Worm (Caenorhabditis elegans) whole organism, L3 larva: ENCODE data around the gene fipr-3.

Source experiments
- ZK546.5 ChIP-seq: sonication (generic microtip); optimal IDR thresholded peaks from 2 replicates; lab custom pipeline; 2017; ENCODE audit warnings: missing biosample characterization, missing genetic modification characterization
- ama-1 ChIP-seq: fragments of 150-350 bp; optimal IDR thresholded peaks from 2 replicates; lab custom pipeline; 2018
- ceh-16 ChIP-seq: sonication (generic microtip); optimal IDR thresholded peaks from 2 replicates; lab custom pipeline; 2017; ENCODE audit warnings: missing biosample characterization, missing genetic modification characterization
- ceh-28 ChIP-seq: fragments of 150-350 bp; optimal IDR thresholded peaks from 2 replicates; lab custom pipeline; 2014; ENCODE audit warnings: missing biosample characterization, missing genetic modification reagents, missing genetic modification characterization
- ceh-82 ChIP-seq: fragments of 150-350 bp; optimal IDR thresholded peaks from 2 replicates; lab custom pipeline; 2014; ENCODE audit warnings: missing biosample characterization, missing genetic modification characterization
- ceh-9 ChIP-seq: sonication (generic microtip); optimal IDR thresholded peaks from 2 replicates; lab custom pipeline; 2018; ENCODE audit warnings: missing biosample characterization, missing genetic modification characterization
- daf-12 ChIP-seq: fragments of 150-350 bp; optimal IDR thresholded peaks from 2 replicates; lab custom pipeline; 2014; ENCODE audit warnings: missing biosample characterization, missing genetic modification reagents, missing genetic modification characterization
- egl-27 ChIP-seq: sonication (generic microtip); optimal IDR thresholded peaks from 4 replicates; lab custom pipeline; 2017; ENCODE audit warnings: missing biosample characterization, missing genetic modification reagents, missing genetic modification characterization
- egl-5 ChIP-seq: fragments of 150-350 bp; optimal IDR thresholded peaks from 2 replicates; lab custom pipeline; 2017; ENCODE audit warnings: missing biosample characterization, missing genetic modification reagents, missing genetic modification characterization, inconsistent platforms
- elt-1 ChIP-seq: fragments of 150-350 bp; optimal IDR thresholded peaks from 2 replicates; lab custom pipeline; 2014; ENCODE audit warnings: missing biosample characterization, missing genetic modification characterization
- elt-2 ChIP-seq: sonication (generic microtip); optimal IDR thresholded peaks from 2 replicates; lab custom pipeline; 2016; ENCODE audit warnings: missing genetic modification reagents, mild to moderate bottlenecking, missing genetic modification characterization, missing compliant biosample characterization
- elt-3 ChIP-seq, 3 experiments: fragments of 150-350 bp in 1 of 3; sonication (generic microtip) in 2 of 3; optimal IDR thresholded peaks; 2 replicates in 2 of 3; 4 replicates in 1 of 3; lab custom pipeline; 2014 to 2017; ENCODE audit warnings: missing biosample characterization in 3 of 3, missing genetic modification characterization in 3 of 3
- eor-1 ChIP-seq, 2 experiments: fragments of 150-350 bp; optimal IDR thresholded peaks; 2 replicates each; lab custom pipeline; 2014 to 2018; ENCODE audit warnings: missing biosample characterization in 2 of 2, missing genetic modification characterization in 2 of 2
- hmg-11 ChIP-seq: sonication (generic microtip); optimal IDR thresholded peaks from 2 replicates; lab custom pipeline; 2016; ENCODE audit warnings: missing genetic modification characterization, missing compliant biosample characterization
- jun-1 ChIP-seq: fragments of 150-350 bp; optimal IDR thresholded peaks from 2 replicates; lab custom pipeline; 2014; ENCODE audit warnings: missing biosample characterization, missing genetic modification reagents, missing genetic modification characterization
- lin-15B ChIP-seq: fragments of 150-350 bp; optimal IDR thresholded peaks from 2 replicates; lab custom pipeline; 2014; ENCODE audit warnings: missing biosample characterization, missing genetic modification characterization
- lsy-12 ChIP-seq: sonication (generic microtip); optimal IDR thresholded peaks from 2 replicates; lab custom pipeline; 2016; ENCODE audit warnings: mild to moderate bottlenecking, missing genetic modification characterization, missing compliant biosample characterization
- mml-1 ChIP-seq: fragments of 150-350 bp; sonication (generic microtip); optimal IDR thresholded peaks from 3 replicates; lab custom pipeline; 2014; ENCODE audit warnings: missing biosample characterization, missing genetic modification characterization
- nfya-1 ChIP-seq: sonication (generic microtip); optimal IDR thresholded peaks from 2 replicates; lab custom pipeline; 2017; ENCODE audit warnings: missing genetic modification characterization, mild to moderate bottlenecking, missing compliant biosample characterization, antibody characterized with exemption, moderate library complexity; ENCODE audit not compliant: insufficient read depth
- nhr-11 ChIP-seq: fragments of 150-350 bp; optimal IDR thresholded peaks from 2 replicates; lab custom pipeline; 2014; ENCODE audit warnings: missing biosample characterization, missing genetic modification characterization
- nhr-12 ChIP-seq: fragments of 150-350 bp; optimal IDR thresholded peaks from 2 replicates; lab custom pipeline; 2014; ENCODE audit warnings: missing biosample characterization, missing genetic modification characterization
- nhr-237 ChIP-seq: fragments of 150-350 bp; optimal IDR thresholded peaks from 2 replicates; lab custom pipeline; 2014; ENCODE audit warnings: missing biosample characterization, missing genetic modification characterization
- nhr-25 ChIP-seq: sonication (generic microtip); optimal IDR thresholded peaks from 2 replicates; lab custom pipeline; 2017; ENCODE audit warnings: missing biosample characterization, missing genetic modification characterization
- nhr-43 ChIP-seq: sonication (generic microtip); optimal IDR thresholded peaks from 2 replicates; lab custom pipeline; 2016; ENCODE audit warnings: mild to moderate bottlenecking, missing genetic modification characterization, missing compliant biosample characterization; ENCODE audit not compliant: poor library complexity, severe bottlenecking
- pha-4 ChIP-seq: fragments of 150-350 bp; optimal IDR thresholded peaks from 2 replicates; lab custom pipeline; 2014; ENCODE audit warnings: missing biosample characterization, missing genetic modification reagents, missing genetic modification characterization
- sea-2 ChIP-seq: fragments of 150-350 bp; sonication (generic microtip); optimal IDR thresholded peaks from 4 replicates; lab custom pipeline; 2014; ENCODE audit warnings: missing biosample characterization, missing genetic modification reagents, missing genetic modification characterization
- skn-1 ChIP-seq: fragments of 150-350 bp; optimal IDR thresholded peaks from 2 replicates; lab custom pipeline; 2014; ENCODE audit warnings: missing biosample characterization, missing genetic modification characterization
- snpc-4 ChIP-seq: fragments of 150-350 bp; optimal IDR thresholded peaks from 2 replicates; lab custom pipeline; 2014; ENCODE audit warnings: missing biosample characterization, missing genetic modification characterization
- tbx-2 ChIP-seq: sonication (generic microtip); optimal IDR thresholded peaks from 2 replicates; lab custom pipeline; 2016; ENCODE audit warnings: mild to moderate bottlenecking, missing genetic modification characterization, missing compliant biosample characterization
- unc-39 ChIP-seq: sonication (generic microtip); optimal IDR thresholded peaks from 4 replicates; lab custom pipeline; 2017; ENCODE audit warnings: missing biosample characterization, missing genetic modification characterization
- ztf-11 ChIP-seq: fragments of 150-350 bp; optimal IDR thresholded peaks from 2 replicates; lab custom pipeline; 2014; ENCODE audit warnings: missing biosample characterization, missing genetic modification characterization
- ztf-4 ChIP-seq: fragments of 150-350 bp; optimal IDR thresholded peaks from 2 replicates; lab custom pipeline; 2014; ENCODE audit warnings: missing biosample characterization, missing genetic modification characterization

fipr-3 gene

DNA sequence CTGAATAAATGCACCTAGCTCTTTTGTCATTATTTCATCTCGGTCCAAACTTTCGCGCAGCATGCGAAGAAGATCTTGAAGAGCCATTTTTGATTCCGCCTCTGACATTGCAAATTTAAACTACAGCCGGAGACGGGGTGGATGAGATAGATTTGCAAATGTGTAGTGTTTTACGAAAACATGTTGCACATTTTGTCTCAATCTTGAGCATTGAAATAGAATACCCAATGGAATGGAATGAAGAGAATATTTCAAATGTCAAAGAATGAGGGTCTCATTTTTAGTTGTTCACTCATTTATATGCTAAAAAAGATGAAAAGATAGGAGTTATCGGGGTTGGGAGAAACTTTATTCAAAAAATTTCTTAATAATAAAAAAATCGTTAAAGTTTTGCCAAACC lies 32.2 kb downstream of the fipr-3 start, which contains the start of gene Y66C5A.1:
TSS of gene Y66C5A.1 (minus strand) at position 101 of the 400 bp plus-strand sequence.
- TF ChIP-seq snpc-4 (tag; lab: Kevin White, UChicago) (no peak), jun-1 (tag; lab: Kevin White, UChicago) (no peak), skn-1 (no peak), elt-3 (tag; optimal IDR thresholded peaks at IDR 0.05; lab: Kevin White, UChicago) (no peak), ama-1 (lab: Kevin White, UChicago) (no peak), ceh-16 (no peak), egl-27 (tag; lab: Kevin White, UChicago) (no peak), nhr-11 (tag; lab: Kevin White, UChicago) (no peak), nfya-1 (tag; lab: Kevin White, UChicago) (no peak), ceh-9 (tag; lab: Kevin White, UChicago) (no peak), ceh-82 (no peak)

DNA sequence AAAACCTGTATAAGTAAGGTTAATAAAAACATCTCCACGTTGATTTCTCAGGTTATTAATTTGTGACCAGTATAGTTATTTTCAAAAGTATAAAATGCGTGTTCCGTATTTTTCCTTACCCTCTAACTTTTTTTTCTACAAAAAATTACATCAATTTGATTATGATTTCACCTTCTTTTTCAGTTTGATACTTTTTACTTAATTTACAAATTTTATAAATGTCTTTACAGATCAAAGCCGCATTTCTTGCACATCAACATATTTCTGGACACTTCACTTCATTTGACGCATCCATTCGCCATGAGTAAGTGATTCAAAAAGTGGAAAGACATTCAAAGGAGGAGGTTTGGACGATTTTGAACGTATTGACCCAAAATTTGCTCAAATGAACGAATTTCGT lies 37.2 kb downstream of the fipr-3 start, which contains the start of gene Y66C5A.2:
TSS of gene Y66C5A.2 (plus strand) at position 301 of the 400 bp plus-strand sequence.
- TF ChIP-seq ceh-28 (tag; lab: Kevin White, UChicago), result no peak
- no peak for TF ChIP-seq nhr-11 (tag; lab: Kevin White, UChicago)
- TF ChIP-seq ceh-9 (tag; lab: Kevin White, UChicago), result no peak
- no peak for TF ChIP-seq elt-1 (tag; lab: Kevin White, UChicago)
- no peak for TF ChIP-seq ztf-11 (tag; lab: Kevin White, UChicago)
- no peak for TF ChIP-seq ama-1 (lab: Kevin White, UChicago)
- TF ChIP-seq mml-1, result no peak
- no peak for TF ChIP-seq ceh-82
- no peak for TF ChIP-seq ZK546.5 (tag; lab: Kevin White, UChicago)
- TF ChIP-seq tbx-2, result no peak
- no peak for TF ChIP-seq eor-1 (tag; optimal IDR thresholded peaks at IDR 0.05; lab: Kevin White, UChicago)
- no peak for TF ChIP-seq sea-2 (GFP tag; lab: Kevin White, UChicago)
- TF ChIP-seq nhr-25 (tag; lab: Kevin White, UChicago), result no peak

DNA sequence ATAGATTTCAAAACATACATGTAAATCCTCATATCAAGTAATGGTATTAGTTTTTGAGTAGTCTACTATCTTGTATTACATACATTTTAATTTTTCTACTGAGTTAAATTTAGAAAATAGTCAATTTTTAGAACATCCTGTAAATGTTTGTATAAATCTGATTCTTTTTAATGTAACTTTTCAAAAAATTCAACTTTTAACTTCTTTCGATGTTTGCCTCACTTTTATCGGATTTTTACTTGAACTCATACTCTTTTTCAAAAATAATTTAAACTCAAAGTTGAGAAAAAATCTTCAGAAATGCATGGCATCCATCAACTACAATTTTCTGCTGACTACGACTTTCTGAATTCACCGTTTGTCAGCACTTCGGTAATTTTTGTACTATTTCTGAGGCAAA lies 41.3 kb downstream of the fipr-3 start, which contains the start of gene M163.7:
TSS of gene M163.7 (plus strand) at position 301 of the 400 bp plus-strand sequence.
- TF ChIP-seq nhr-43 (tag; lab: Kevin White, UChicago) (no peak), nhr-11 (tag; lab: Kevin White, UChicago) (no peak), elt-2 (tag; lab: Kevin White, UChicago) (no peak), ama-1 (lab: Kevin White, UChicago) (no peak), jun-1 (tag; lab: Kevin White, UChicago) (no peak), sea-2 (GFP tag; lab: Kevin White, UChicago) (no peak), nfya-1 (tag; lab: Kevin White, UChicago) (no peak), hmg-11 (tag; lab: Kevin White, UChicago) (no peak), ztf-4 (tag; lab: Kevin White, UChicago) (no peak), egl-27 (tag; lab: Kevin White, UChicago) (no peak), ceh-82 (no peak), lin-15B (tag; lab: Kevin White, UChicago) (no peak), pha-4 (tag; lab: Kevin White, UChicago) (no peak)

DNA sequence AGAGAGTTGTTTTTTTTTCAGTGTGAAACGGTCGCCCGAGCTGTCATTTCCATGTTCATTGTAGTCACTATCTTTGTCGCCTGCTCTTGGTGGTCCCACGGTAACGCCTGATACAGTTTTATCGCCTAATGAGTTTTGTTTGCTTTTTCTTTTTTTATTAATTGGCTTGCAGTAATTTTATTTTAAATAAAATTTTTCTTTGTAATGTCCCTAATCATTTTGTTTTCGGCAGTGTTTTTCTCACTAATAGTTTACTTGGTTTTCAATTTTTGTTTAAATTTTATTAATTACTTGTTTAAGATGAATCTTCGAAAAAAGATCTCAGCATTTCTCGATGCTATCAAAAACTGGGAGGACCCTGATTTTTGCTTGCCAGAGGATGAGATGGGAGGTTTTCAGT lies 42.4 kb downstream of the fipr-3 start, which contains the start of gene M163.22:
TSS of gene M163.22 (plus strand) at position 301 of the 400 bp plus-strand sequence.
- TF ChIP-seq nhr-237 (tag; lab: Kevin White, UChicago) (no peak), ztf-4 (tag; lab: Kevin White, UChicago) (no peak), ceh-9 (tag; lab: Kevin White, UChicago) (no peak), elt-1 (tag; lab: Kevin White, UChicago) (no peak), ZK546.5 (tag; lab: Kevin White, UChicago) (no peak), lsy-12 (tag; lab: Kevin White, UChicago) (no peak), ceh-82 (no peak), nhr-12 (tag; lab: Kevin White, UChicago) (no peak)

DNA sequence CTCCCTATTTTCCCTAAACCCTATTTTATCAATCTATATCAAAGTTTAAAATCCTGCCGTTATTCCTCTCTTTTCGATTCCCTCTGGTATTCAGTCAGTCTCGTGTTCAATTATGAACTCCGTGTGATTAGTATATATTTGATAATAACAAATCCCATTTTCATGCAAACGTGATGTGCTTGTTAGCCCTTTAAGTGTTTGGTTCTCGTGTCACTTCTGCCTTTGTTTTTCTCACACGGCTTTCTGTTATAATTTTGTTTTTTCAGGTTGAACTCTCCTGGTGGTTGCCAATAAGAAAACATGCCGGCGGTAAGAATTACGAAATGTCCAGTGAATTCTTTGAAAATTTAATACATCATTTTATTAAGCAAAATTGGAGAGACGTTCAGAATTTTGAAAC lies 43.3 kb downstream of the fipr-3 start, which contains the start of gene M163.21:
TSS of gene M163.21 (plus strand) at position 301 of the 400 bp plus-strand sequence.
- TF ChIP-seq eor-1 (tag; optimal IDR thresholded peaks at IDR 0.05; lab: Kevin White, UChicago) (no peak), nhr-25 (tag; lab: Kevin White, UChicago) (no peak), egl-5 (no peak), daf-12 (tag; lab: Kevin White, UChicago) (no peak), hmg-11 (tag; lab: Kevin White, UChicago) (no peak), unc-39 (tag; lab: Kevin White, UChicago) (no peak), elt-2 (tag; lab: Kevin White, UChicago) (no peak)
